1 fruit fly cellular context compared by ENCODE assay signal in the genomic region with DNA sequence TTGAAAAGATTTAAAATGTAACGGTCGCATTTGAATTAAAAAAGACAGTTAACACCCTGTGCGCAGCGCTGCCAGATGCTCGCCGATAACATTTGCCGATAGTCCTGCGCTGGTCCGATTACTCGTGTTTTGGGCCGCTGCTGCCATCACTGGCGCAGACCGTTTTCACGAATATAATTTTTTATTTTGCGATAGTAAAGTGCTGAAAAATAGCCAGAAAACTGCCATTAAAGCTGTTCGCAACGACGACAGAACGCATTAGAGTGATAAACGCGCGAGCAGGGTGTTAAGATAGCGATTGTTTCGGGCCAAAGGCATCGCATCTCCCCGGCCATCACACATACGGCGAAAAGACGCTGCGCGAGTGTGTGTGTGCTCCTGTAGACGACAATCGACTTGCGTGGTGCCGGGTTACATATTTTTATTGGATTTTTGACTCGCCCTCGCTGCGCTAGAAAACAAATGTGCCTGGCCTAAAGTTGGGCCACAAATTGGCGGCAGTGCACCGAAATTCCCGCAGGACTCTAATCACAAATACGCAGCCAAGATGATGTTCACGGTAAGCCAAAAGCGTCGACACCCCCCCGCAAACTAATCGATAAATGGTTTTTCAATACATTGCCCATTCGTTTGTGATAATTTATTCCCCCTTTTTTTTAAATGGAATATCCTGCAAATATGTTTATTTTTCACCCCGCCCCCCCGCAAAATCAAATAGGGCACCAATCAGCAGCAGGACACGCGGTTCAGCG.
TF ChIP-seq lines count a peak whose summit lies in the region.

Gene Srrm1, plus strand, starts transcription at position 116 of the 752 bp plus-strand sequence.

TF ChIP-seq in whole organism, embryonic, 481 proteins besides CTCF, POLR2A, EP300 and RAD21 (continued from another document):
- TF ChIP-seq CG32532 (GFP tag; IDR thresholded peaks at IDR 0.05; lab: Robert Waterston, UW) (peak; percentile 41), unpg (GFP tag; optimal IDR thresholded peaks at IDR 0.05; lab: Kevin White, UChicago) (no peak), Dad (GFP tag; optimal IDR thresholded peaks at IDR 0.05; lab: Kevin White, UChicago) (no peak), CG2129 (GFP tag; IDR thresholded peaks at IDR 0.05; lab: Robert Waterston, UW; ENCODE audit: partially characterized antibody) (peak; percentile 70), gro (GFP tag; optimal IDR thresholded peaks at IDR 0.05; lab: Kevin White, UChicago) (peak; percentile 52), nau (GFP tag; optimal IDR thresholded peaks at IDR 0.05; lab: Kevin White, UChicago) (no peak), hb (GFP tag; IDR thresholded peaks at IDR 0.05; lab: Robert Waterston, UW; ENCODE audit: partially characterized antibody) (peak; percentile 90), CG15011 (GFP tag; optimal IDR thresholded peaks at IDR 0.05; lab: Kevin White, UChicago) (no peak), CG11247 (GFP tag; IDR thresholded peaks at IDR 0.05; lab: Robert Waterston, UW) (no peak), ERR (GFP tag; optimal IDR thresholded peaks at IDR 0.05; lab: Kevin White, UChicago) (peak; percentile 10), wor (GFP tag; IDR thresholded peaks at IDR 0.05; lab: Robert Waterston, UW) (no peak), sug (tag; optimal IDR thresholded peaks at IDR 0.05; lab: Kevin White, UChicago) (peak; percentile 83), Optix (GFP tag; IDR thresholded peaks at IDR 0.05; lab: Robert Waterston, UW) (no peak), Nf-YB (GFP tag; optimal IDR thresholded peaks at IDR 0.05; lab: Kevin White, UChicago) (no peak), dan (GFP tag; IDR thresholded peaks at IDR 0.05; lab: Robert Waterston, UW) (no peak), CG18476 (GFP tag; optimal IDR thresholded peaks at IDR 0.05; lab: Kevin White, UChicago) (no peak), fd3F (GFP tag; optimal IDR thresholded peaks at IDR 0.05; lab: Kevin White, UChicago) (no peak), CG9727 (GFP tag; optimal IDR thresholded peaks at IDR 0.05; lab: Kevin White, UChicago) (peak; percentile 16), fd64A (GFP tag; optimal IDR thresholded peaks at IDR 0.05; lab: Kevin White, UChicago) (no peak), CG6654 (GFP tag; optimal IDR thresholded peaks at IDR 0.05; lab: Kevin White, UChicago) (no peak), E2f1 (GFP tag; IDR thresholded peaks at IDR 0.05; lab: Robert Waterston, UW) (no peak), Deaf1 (tag; optimal IDR thresholded peaks at IDR 0.05; lab: Kevin White, UChicago) (peak; percentile 19), tx (GFP tag; optimal IDR thresholded peaks at IDR 0.05; lab: Kevin White, UChicago) (peak; percentile 17), CG7745 (tag; optimal IDR thresholded peaks at IDR 0.05; lab: Kevin White, UChicago) (no peak), CG9215 (GFP tag; IDR thresholded peaks at IDR 0.05; lab: Robert Waterston, UW) (peak; percentile 29; the same call in 1 of the 2 replicates), pan (optimal IDR thresholded peaks at IDR 0.05; lab: Kevin White, UChicago) (no peak), pan (GFP tag; optimal IDR thresholded peaks at IDR 0.05 in 1 of 2, IDR thresholded peaks at IDR 0.05 in 1 of 2) (no peak), CG1233 (GFP tag; optimal IDR thresholded peaks at IDR 0.05; lab: Kevin White, UChicago) (no peak), NfI (GFP tag; optimal IDR thresholded peaks at IDR 0.05; lab: Kevin White, UChicago) (peak; percentile 40), D19B (GFP tag; optimal IDR thresholded peaks at IDR 0.05; lab: Kevin White, UChicago) (no peak), CG3407 (GFP tag; optimal IDR thresholded peaks at IDR 0.05; lab: Kevin White, UChicago) (no peak), bbx (GFP tag; IDR thresholded peaks at IDR 0.05; lab: Robert Waterston, UW; ENCODE audit: partially characterized antibody) (peak; percentile 92), Atf6 (GFP tag; IDR thresholded peaks at IDR 0.05; lab: Robert Waterston, UW) (no peak), Hr3 (GFP tag; optimal IDR thresholded peaks at IDR 0.05; lab: Kevin White, UChicago) (no peak), ATbp (GFP tag; optimal IDR thresholded peaks at IDR 0.05; lab: Kevin White, UChicago) (no peak), slp2 (GFP tag; optimal IDR thresholded peaks at IDR 0.05; lab: Kevin White, UChicago) (peak; percentile 6), Oli (tag; optimal IDR thresholded peaks at IDR 0.05; lab: Kevin White, UChicago) (no peak), seq (GFP tag; IDR thresholded peaks at IDR 0.05; lab: Robert Waterston, UW) (no peak), CrebB (tag; optimal IDR thresholded peaks at IDR 0.05; lab: Kevin White, UChicago) (peak; percentile 24), CG30020 (tag; optimal IDR thresholded peaks at IDR 0.05; lab: Kevin White, UChicago) (peak; percentile 45), tio (GFP tag; optimal IDR thresholded peaks at IDR 0.05; lab: Kevin White, UChicago) (no peak), CG32767 (GFP tag; IDR thresholded peaks at IDR 0.05; lab: Robert Waterston, UW) (0 out of 2 replicates have a peak, but pooled peaks have one; percentile 9), YL-1 (GFP tag; optimal IDR thresholded peaks at IDR 0.05; lab: Kevin White, UChicago) (peak; percentile 86), CG8944 (GFP tag; optimal IDR thresholded peaks at IDR 0.05; lab: Kevin White, UChicago) (peak; percentile 34), nerfin-2 (GFP tag; IDR thresholded peaks at IDR 0.05; lab: Robert Waterston, UW; ENCODE audit: partially characterized antibody) (peak; percentile 79), NFAT (GFP tag; IDR thresholded peaks at IDR 0.05; lab: Robert Waterston, UW) (peak; percentile 41; the same call in 1 of the 2 replicates), CoRest (tag; optimal IDR thresholded peaks at IDR 0.05; lab: Kevin White, UChicago) (peak; percentile 65), CG14667 (GFP tag; IDR thresholded peaks at IDR 0.05; lab: Robert Waterston, UW) (no peak), Hr51 (GFP tag; optimal IDR thresholded peaks at IDR 0.05; lab: Kevin White, UChicago) (peak in 1 of 2 experiments; percentile 48), CG18599 (GFP tag; optimal IDR thresholded peaks at IDR 0.05; lab: Kevin White, UChicago) (peak; percentile 3), CG13296 (GFP tag; optimal IDR thresholded peaks at IDR 0.05; lab: Kevin White, UChicago) (no peak), CG7839 (tag; optimal IDR thresholded peaks at IDR 0.05; lab: Kevin White, UChicago) (peak; percentile 7), Ada2b (GFP tag; IDR thresholded peaks at IDR 0.05; lab: Robert Waterston, UW) (no peak), hkb (optimal IDR thresholded peaks at IDR 0.05; lab: Kevin White, UChicago) (no peak), hkb (GFP tag; IDR thresholded peaks at IDR 0.05; lab: Robert Waterston, UW) (peak; percentile 33; the same call in 1 of the 2 replicates), CG6683 (GFP tag; optimal IDR thresholded peaks at IDR 0.05; lab: Kevin White, UChicago) (no peak), tll (GFP tag; optimal IDR thresholded peaks at IDR 0.05; lab: Kevin White, UChicago) (no peak), CG8290 (GFP tag; optimal IDR thresholded peaks at IDR 0.05; lab: Kevin White, UChicago) (no peak), CG8290 (tag; optimal IDR thresholded peaks at IDR 0.05; lab: Kevin White, UChicago) (peak; percentile 8 to 44), ranshi (GFP tag; IDR thresholded peaks at IDR 0.05; lab: Robert Waterston, UW) (no peak), CG8359 (GFP tag; optimal IDR thresholded peaks at IDR 0.05; lab: Kevin White, UChicago; ENCODE audit: borderline replicate concordance) (no peak), CG16863 (GFP tag; optimal IDR thresholded peaks at IDR 0.05; lab: Kevin White, UChicago) (peak; percentile 6), kah (GFP tag; optimal IDR thresholded peaks at IDR 0.05; lab: Kevin White, UChicago) (no peak), tap (tag; optimal IDR thresholded peaks at IDR 0.05; lab: Kevin White, UChicago) (no peak), CG3281 (GFP tag; optimal IDR thresholded peaks at IDR 0.05; lab: Kevin White, UChicago) (no peak), ems (GFP tag; optimal IDR thresholded peaks at IDR 0.05; lab: Kevin White, UChicago) (peak; percentile 64), CG4404 (GFP tag; IDR thresholded peaks at IDR 0.05; lab: Robert Waterston, UW) (no peak), CG12236 (GFP tag; optimal IDR thresholded peaks at IDR 0.05; lab: Kevin White, UChicago) (no peak), Dfd (GFP tag; optimal IDR thresholded peaks at IDR 0.05; lab: Kevin White, UChicago) (no peak), abd-A (tag; optimal IDR thresholded peaks at IDR 0.05; lab: Kevin White, UChicago) (peak; percentile 17), CG2712 (tag; optimal IDR thresholded peaks at IDR 0.05; lab: Kevin White, UChicago) (peak; percentile 28), CG13894 (tag; optimal IDR thresholded peaks at IDR 0.05; lab: Kevin White, UChicago) (no peak), pfk (GFP tag; optimal IDR thresholded peaks at IDR 0.05; lab: Kevin White, UChicago) (peak; percentile 25), CG30431 (GFP tag; optimal IDR thresholded peaks at IDR 0.05; lab: Kevin White, UChicago) (no peak), Six4 (GFP tag; optimal IDR thresholded peaks at IDR 0.05; lab: Kevin White, UChicago) (no peak), CG7556 (GFP tag; optimal IDR thresholded peaks at IDR 0.05; lab: Kevin White, UChicago) (no peak), CG7372 (GFP tag; IDR thresholded peaks at IDR 0.05; lab: Robert Waterston, UW) (0 out of 2 replicates have a peak, but pooled peaks have one; percentile 21), Hmx (GFP tag; optimal IDR thresholded peaks at IDR 0.05; lab: Kevin White, UChicago) (no peak), CG14050 (GFP tag; IDR thresholded peaks at IDR 0.05; lab: Robert Waterston, UW) (no peak), ci (GFP tag; IDR thresholded peaks at IDR 0.05; lab: Robert Waterston, UW) (peak; percentile 83), onecut (GFP tag; IDR thresholded peaks at IDR 0.05; lab: Robert Waterston, UW) (peak; percentile 94), CG10543 (GFP tag; optimal IDR thresholded peaks at IDR 0.05; lab: Kevin White, UChicago) (peak; percentile 31), Dip2 (GFP tag; IDR thresholded peaks at IDR 0.05; lab: Robert Waterston, UW) (no peak), knrl (GFP tag; IDR thresholded peaks at IDR 0.05; lab: Robert Waterston, UW; ENCODE audit: partially characterized antibody) (peak; percentile 92), CG10147 (GFP tag; optimal IDR thresholded peaks at IDR 0.05; lab: Kevin White, UChicago) (no peak), Dll (GFP tag; IDR thresholded peaks at IDR 0.05; lab: Robert Waterston, UW; ENCODE audit: partially characterized antibody) (peak; percentile 90), CG17568 (GFP tag; optimal IDR thresholded peaks at IDR 0.05; lab: Kevin White, UChicago) (no peak), tup (GFP tag; optimal IDR thresholded peaks at IDR 0.05; lab: Kevin White, UChicago) (no peak), CG1024 (GFP tag; IDR thresholded peaks at IDR 0.05; lab: Robert Waterston, UW) (no peak), CG6813 (GFP tag; optimal IDR thresholded peaks at IDR 0.05; lab: Kevin White, UChicago) (no peak), Hand (GFP tag; optimal IDR thresholded peaks at IDR 0.05; lab: Kevin White, UChicago) (no peak), stwl (tag; optimal IDR thresholded peaks at IDR 0.05; lab: Kevin White, UChicago) (peak; percentile 58), CG4617 (GFP tag; optimal IDR thresholded peaks at IDR 0.05; lab: Kevin White, UChicago; ENCODE audit: borderline replicate concordance) (peak; percentile 90), da (GFP tag; optimal IDR thresholded peaks at IDR 0.05; lab: Kevin White, UChicago) (no peak), CG10267 (tag; optimal IDR thresholded peaks at IDR 0.05; lab: Kevin White, UChicago) (peak; percentile 53), CG2116 (GFP tag; optimal IDR thresholded peaks at IDR 0.05; lab: Kevin White, UChicago) (peak; percentile 85), ken (GFP tag; IDR thresholded peaks at IDR 0.05; lab: Robert Waterston, UW) (0 out of 3 replicates have a peak, but pooled peaks have one; percentile 28)
